Fruit fly (Drosophila melanogaster): ENCODE results near the gene tsg.
A peak's percentile ranks its signal among the peaks of the same experiment; 100 is the strongest.

Gene tsg

DNA sequence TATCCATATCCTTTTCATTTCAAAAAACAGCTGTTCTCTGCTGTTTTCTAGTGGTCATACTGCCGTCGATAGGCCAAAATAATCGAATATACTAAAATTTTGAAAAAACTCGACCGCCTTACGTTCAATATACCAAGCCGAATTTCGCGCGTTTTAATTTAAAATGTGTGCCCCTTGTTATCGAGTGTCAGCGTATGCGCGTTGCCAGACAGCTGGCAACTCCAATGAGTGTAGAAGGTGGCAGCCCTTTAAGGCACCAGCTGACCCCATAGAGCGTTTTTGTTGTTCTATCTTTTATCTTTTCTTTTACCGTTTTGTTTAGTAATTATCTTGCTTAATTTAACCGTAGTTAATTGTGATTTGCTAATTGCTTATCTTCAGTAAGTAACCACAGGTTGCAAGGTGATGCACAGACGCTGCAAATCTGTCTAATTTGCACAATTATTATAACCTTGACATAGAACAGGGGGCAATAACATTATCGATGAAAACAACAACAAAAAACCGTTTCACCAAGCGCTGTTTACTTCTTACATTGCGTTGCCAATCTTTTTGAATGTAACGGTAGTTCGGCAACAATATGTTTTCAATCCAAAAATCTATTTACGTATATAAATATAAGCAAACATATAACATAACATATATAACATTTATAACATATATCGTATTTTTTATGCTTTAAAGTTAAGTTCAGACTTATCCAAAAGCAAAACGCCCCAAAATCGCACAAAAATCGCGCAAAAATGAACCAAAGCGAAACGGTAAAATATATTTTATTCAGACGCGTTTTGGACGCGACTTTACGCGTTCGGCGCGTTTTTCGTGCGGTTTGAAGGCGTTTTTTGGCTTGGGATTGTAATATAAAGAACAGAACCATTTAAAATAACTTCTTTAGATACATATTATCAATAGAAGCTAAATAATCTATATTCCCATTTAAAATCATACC, 23.7 kb upstream of the tsg start, which contains the start of the genes CG1492 and regucalcin (continued):
- no peak for TF ChIP-seq nom (GFP tag; optimal IDR thresholded peaks at IDR 0.05)
- TF ChIP-seq CTCF (GFP tag; optimal IDR thresholded peaks at IDR 0.05) = peak; percentile 4
- TF ChIP-seq CG6813 (GFP tag; optimal IDR thresholded peaks at IDR 0.05) = no peak
- TF ChIP-seq CG10274 (GFP tag; optimal IDR thresholded peaks at IDR 0.05) = no peak
- TF ChIP-seq CG6654 (GFP tag; optimal IDR thresholded peaks at IDR 0.05) = no peak
- peak; percentile 72 for TF ChIP-seq abd-A (tag; optimal IDR thresholded peaks at IDR 0.05)
- peak; percentile 50; the same call in 1 of the 2 replicates for TF ChIP-seq MBD-R2 (GFP tag; IDR thresholded peaks at IDR 0.05)
- TF ChIP-seq CG15011 (GFP tag; optimal IDR thresholded peaks at IDR 0.05) = no peak
- TF ChIP-seq CG31224 (GFP tag; IDR thresholded peaks at IDR 0.05) = no peak
- TF ChIP-seq btn (GFP tag; optimal IDR thresholded peaks at IDR 0.05) = no peak
- TF ChIP-seq CrebB (tag; optimal IDR thresholded peaks at IDR 0.05) = peak; percentile 5
- TF ChIP-seq Lpt (GFP tag; optimal IDR thresholded peaks at IDR 0.05) = no peak
- peak in 1 of 3 experiments; percentile 2 for TF ChIP-seq Stat92E (GFP tag; optimal IDR thresholded peaks at IDR 0.05)
- TF ChIP-seq CG16779 (GFP tag; IDR thresholded peaks at IDR 0.05) = no peak
- peak; percentile 57 for TF ChIP-seq trem (tag; optimal IDR thresholded peaks at IDR 0.05)
- no peak for TF ChIP-seq ara (GFP tag; IDR thresholded peaks at IDR 0.05)
- TF ChIP-seq CG15514 (GFP tag; optimal IDR thresholded peaks at IDR 0.05) = peak; percentile 59
- TF ChIP-seq Nf-YA (GFP tag; IDR thresholded peaks at IDR 0.05) = no peak
- peak; percentile 89 for TF ChIP-seq Sry-δ (GFP tag; optimal IDR thresholded peaks at IDR 0.05)
- TF ChIP-seq hbn (GFP tag; IDR thresholded peaks at IDR 0.05; ENCODE audit: partially characterized antibody) = 0 out of 2 replicates have a peak, but pooled peaks have one; percentile 22
- TF ChIP-seq CG7963 (GFP tag; IDR thresholded peaks at IDR 0.05; ENCODE audit: partially characterized antibody) = 0 out of 3 replicates have a peak, but pooled peaks have one; percentile 15
- peak; percentile 67 for TF ChIP-seq HmgZ (tag; optimal IDR thresholded peaks at IDR 0.05)
- no peak for TF ChIP-seq wek (GFP tag; optimal IDR thresholded peaks at IDR 0.05)
- peak; percentile 83 for TF ChIP-seq CG4360 (GFP tag; IDR thresholded peaks at IDR 0.05)
- no peak for TF ChIP-seq Dfd (GFP tag; optimal IDR thresholded peaks at IDR 0.05)
- no peak for TF ChIP-seq yki (optimal IDR thresholded peaks at IDR 0.05)
- TF ChIP-seq Dref (GFP tag; IDR thresholded peaks at IDR 0.05) = peak; percentile 85
- peak; percentile 89 for TF ChIP-seq ftz-f1 (GFP tag; optimal IDR thresholded peaks at IDR 0.05)
- no peak for TF ChIP-seq vvl (GFP tag; IDR thresholded peaks at IDR 0.05)
- peak; percentile 45; the same call in 1 of the 2 replicates for TF ChIP-seq amos (GFP tag; IDR thresholded peaks at IDR 0.05; ENCODE audit: partially characterized antibody)
- peak; percentile 62 for TF ChIP-seq BEAF-32 (GFP tag; optimal IDR thresholded peaks at IDR 0.05)
- no peak for TF ChIP-seq CG9932 (GFP tag; IDR thresholded peaks at IDR 0.05)
- TF ChIP-seq scrt (GFP tag; optimal IDR thresholded peaks at IDR 0.05) = no peak
- TF ChIP-seq sug (tag; optimal IDR thresholded peaks at IDR 0.05) = peak; percentile 56
- no peak for TF ChIP-seq az2 (GFP tag; optimal IDR thresholded peaks at IDR 0.05)
- TF ChIP-seq Adf1 (GFP tag; IDR thresholded peaks at IDR 0.05) = no peak
- TF ChIP-seq HmgD (GFP tag; optimal IDR thresholded peaks at IDR 0.05) = peak; percentile 75
- no peak for TF ChIP-seq twi (tag; optimal IDR thresholded peaks at IDR 0.05)
- no peak for TF ChIP-seq caup (GFP tag; optimal IDR thresholded peaks at IDR 0.05; ENCODE audit: severe bottlenecking)
- peak; percentile 99 for TF ChIP-seq CG11560 (tag; IDR thresholded peaks at IDR 0.05)
- no peak for TF ChIP-seq GATAe (GFP tag; conservative IDR thresholded peaks at IDR 0.05)
- peak; percentile 34; the same call in 1 of the 2 replicates for TF ChIP-seq Scr (GFP tag; IDR thresholded peaks at IDR 0.05; ENCODE audit: partially characterized antibody)
- peak; percentile 10 for TF ChIP-seq Nf-YC (tag; optimal IDR thresholded peaks at IDR 0.05)
- no peak for TF ChIP-seq gce (GFP tag; IDR thresholded peaks at IDR 0.05)
- TF ChIP-seq Sin3A (optimal IDR thresholded peaks at IDR 0.05) = peak; percentile 44
- no peak for TF ChIP-seq CG2199 (GFP tag; IDR thresholded peaks at IDR 0.05)
- peak; percentile 7 for TF ChIP-seq CG34376 (GFP tag; optimal IDR thresholded peaks at IDR 0.05)
- peak; percentile 88 for TF ChIP-seq CG2116 (GFP tag; optimal IDR thresholded peaks at IDR 0.05)
- peak; percentile 54; the same call in 2 of the 3 replicates for TF ChIP-seq CG16813 (GFP tag; IDR thresholded peaks at IDR 0.05; ENCODE audit: partially characterized antibody)
